Fruit fly (Drosophila melanogaster): Measurements from ENCODE around the gene omd.

The omd gene

dm6 chr3R:13715012-13715673 is 28.1 kb upstream of the omd start, which contains the start of gene kmr (continued):
- TF ChIP-seq Max (GFP tag; optimal IDR thresholded peaks at IDR 0.05) (peak; percentile 54), CG34376 (GFP tag; optimal IDR thresholded peaks at IDR 0.05) (peak; percentile 78), CG18619 (GFP tag; optimal IDR thresholded peaks at IDR 0.05) (no peak), knrl (GFP tag; IDR thresholded peaks at IDR 0.05; ENCODE audit: partially characterized antibody) (no peak; the same call in 2 of the 3 replicates), insv (GFP tag; optimal IDR thresholded peaks at IDR 0.05) (no peak), Xrp1 (GFP tag; IDR thresholded peaks at IDR 0.05) (no peak; the same call in 1 of the 2 replicates), CG4282 (GFP tag; optimal IDR thresholded peaks at IDR 0.05) (peak; percentile 14), ewg (GFP tag; optimal IDR thresholded peaks at IDR 0.05) (no peak), rib (GFP tag; IDR thresholded peaks at IDR 0.05) (no peak), Neu2 (GFP tag; optimal IDR thresholded peaks at IDR 0.05; ENCODE audit: borderline replicate concordance) (no peak), ssp (GFP tag; IDR thresholded peaks at IDR 0.05) (no peak), dysf (GFP tag; IDR thresholded peaks at IDR 0.05) (no peak; the same call in 2 of the 3 replicates), gsb-n (tag; optimal IDR thresholded peaks at IDR 0.05) (no peak), Fer2 (tag; optimal IDR thresholded peaks at IDR 0.05) (no peak), NC2α (GFP tag; optimal IDR thresholded peaks at IDR 0.05) (peak; percentile 12), chinmo (GFP tag; IDR thresholded peaks at IDR 0.05; ENCODE audit: partially characterized antibody) (peak; percentile 98), cato (GFP tag; optimal IDR thresholded peaks at IDR 0.05; ENCODE audit: borderline replicate concordance) (no peak), nau (GFP tag; optimal IDR thresholded peaks at IDR 0.05) (peak; percentile 72), CG30431 (GFP tag; optimal IDR thresholded peaks at IDR 0.05) (no peak), HLHmδ (GFP tag; optimal IDR thresholded peaks at IDR 0.05) (peak; percentile 79), unc-4 (GFP tag; IDR thresholded peaks at IDR 0.05; ENCODE audit: partially characterized antibody) (0 out of 2 replicates have a peak, but pooled peaks have one; percentile 43), CG12391 (tag; optimal IDR thresholded peaks at IDR 0.05) (peak; percentile 15), CG11085 (GFP tag; IDR thresholded peaks at IDR 0.05) (no peak), abd-A (tag; optimal IDR thresholded peaks at IDR 0.05) (peak; percentile 76), CG10462 (GFP tag; optimal IDR thresholded peaks at IDR 0.05) (no peak), tin (GFP tag; optimal IDR thresholded peaks at IDR 0.05) (no peak), lmd (GFP tag; IDR thresholded peaks at IDR 0.05) (no peak), CG17385 (GFP tag; optimal IDR thresholded peaks at IDR 0.05) (peak; percentile 21), fru (optimal IDR thresholded peaks at IDR 0.05) (no peak), CG7963 (GFP tag; IDR thresholded peaks at IDR 0.05; ENCODE audit: partially characterized antibody) (0 out of 3 replicates have a peak, but pooled peaks have one; percentile 22), Tbp (GFP tag; optimal IDR thresholded peaks at IDR 0.05) (no peak), bowl (GFP tag; IDR thresholded peaks at IDR 0.05) (peak; percentile 55; the same call in 1 of the 2 replicates), CG34224 (GFP tag; IDR thresholded peaks at IDR 0.05; ENCODE audit: partially characterized antibody) (peak; percentile 56; the same call in 2 of the 3 replicates), cad (GFP tag; optimal IDR thresholded peaks at IDR 0.05) (peak; percentile 87), gt (GFP tag; IDR thresholded peaks at IDR 0.05) (no peak), CG42726 (GFP tag; IDR thresholded peaks at IDR 0.05; ENCODE audit: partially characterized antibody) (peak; percentile 54; the same call in 1 of the 2 replicates), CG2678 (tag; optimal IDR thresholded peaks at IDR 0.05) (peak; percentile 23), CG31224 (GFP tag; IDR thresholded peaks at IDR 0.05) (no peak), repo (GFP tag; optimal IDR thresholded peaks at IDR 0.05) (peak; percentile 15), amos (GFP tag; IDR thresholded peaks at IDR 0.05; ENCODE audit: partially characterized antibody) (peak; percentile 43; the same call in 1 of the 2 replicates), CG1529 (GFP tag; optimal IDR thresholded peaks at IDR 0.05) (no peak), CG33557 (GFP tag; optimal IDR thresholded peaks at IDR 0.05) (no peak), gcm (GFP tag; optimal IDR thresholded peaks at IDR 0.05) (no peak), nom (GFP tag; optimal IDR thresholded peaks at IDR 0.05) (peak; percentile 52), CG1233 (GFP tag; optimal IDR thresholded peaks at IDR 0.05) (peak; percentile 47), dmrt11E (tag; optimal IDR thresholded peaks at IDR 0.05) (no peak), Dll (GFP tag; IDR thresholded peaks at IDR 0.05; ENCODE audit: partially characterized antibody) (0 out of 4 replicates have a peak, but pooled peaks have one; percentile 16), ham (GFP tag; IDR thresholded peaks at IDR 0.05) (no peak)
